Fruit fly (Drosophila melanogaster): ENCODE data around the gene RFeSP.

RFeSP gene

DNA sequence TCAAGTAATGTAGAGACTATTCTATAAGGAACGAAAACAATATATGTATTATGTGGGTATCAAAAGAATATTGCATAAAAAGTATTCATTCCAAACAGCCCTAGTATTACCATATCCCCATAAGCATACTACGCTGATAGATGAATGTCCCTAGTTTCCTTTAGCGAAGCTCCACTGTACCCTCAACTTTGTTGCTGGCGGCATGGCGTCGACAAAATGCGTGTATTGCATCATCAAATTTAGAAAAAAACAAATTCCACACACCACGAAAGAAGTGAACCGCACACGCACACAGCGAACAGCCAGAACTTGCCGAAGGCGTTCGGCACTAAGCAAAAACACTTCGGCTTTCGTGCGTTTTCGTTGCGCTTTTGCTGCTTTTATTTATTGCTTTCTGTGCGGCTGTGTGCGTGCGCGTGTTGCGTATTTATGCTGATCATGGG is 18.8 kb upstream of the RFeSP start (continued):
- TF ChIP-seq ATbp (GFP tag; optimal IDR thresholded peaks at IDR 0.05) (peak; percentile 66), CG9932 (GFP tag; IDR thresholded peaks at IDR 0.05) (peak; percentile 98), chm (GFP tag; IDR thresholded peaks at IDR 0.05) (peak; percentile 96; the same call in 1 of the 2 replicates), dmrt11E (tag; optimal IDR thresholded peaks at IDR 0.05) (no peak), CG7963 (GFP tag; IDR thresholded peaks at IDR 0.05; ENCODE audit: partially characterized antibody) (no peak), wor (GFP tag; IDR thresholded peaks at IDR 0.05) (peak; percentile 86), Camta (GFP tag; optimal IDR thresholded peaks at IDR 0.05) (peak; percentile 98), sr (GFP tag; IDR thresholded peaks at IDR 0.05) (peak; percentile 91), ro (GFP tag; IDR thresholded peaks at IDR 0.05) (peak; percentile 91), Dll (GFP tag; IDR thresholded peaks at IDR 0.05; ENCODE audit: partially characterized antibody) (no peak), Spps (tag; optimal IDR thresholded peaks at IDR 0.05) (no peak), seq (GFP tag; IDR thresholded peaks at IDR 0.05) (peak; percentile 99), CG10565 (GFP tag; optimal IDR thresholded peaks at IDR 0.05) (peak; percentile 67), YL-1 (GFP tag; optimal IDR thresholded peaks at IDR 0.05) (peak; percentile 51), CG32767 (GFP tag; IDR thresholded peaks at IDR 0.05) (peak; percentile 96), MESR4 (GFP tag; optimal IDR thresholded peaks at IDR 0.05) (peak; percentile 12), h (optimal IDR thresholded peaks at IDR 0.05) (no peak), CG14050 (GFP tag; IDR thresholded peaks at IDR 0.05) (peak; percentile 97), HLH54F (GFP tag; optimal IDR thresholded peaks at IDR 0.05) (peak; percentile 95), CG10431 (GFP tag; optimal IDR thresholded peaks at IDR 0.05) (no peak), CrebB (tag; optimal IDR thresholded peaks at IDR 0.05) (peak; percentile 88), Nf-YB (GFP tag; optimal IDR thresholded peaks at IDR 0.05) (peak; percentile 74), bigmax (GFP tag; optimal IDR thresholded peaks at IDR 0.05) (no peak), Sox102F (GFP tag; optimal IDR thresholded peaks at IDR 0.05) (peak; percentile 87), CG11456 (GFP tag; IDR thresholded peaks at IDR 0.05) (peak; percentile 99), Taf1 (GFP tag; IDR thresholded peaks at IDR 0.05) (peak; percentile 97), CG17361 (GFP tag; IDR thresholded peaks at IDR 0.05) (peak; percentile 78), CG11723 (GFP tag; optimal IDR thresholded peaks at IDR 0.05) (peak; percentile 81), CG17912 (GFP tag; optimal IDR thresholded peaks at IDR 0.05) (peak; percentile 1), Med (GFP tag) (peak; percentile 100), GATAe (GFP tag; conservative IDR thresholded peaks at IDR 0.05) (peak; percentile 87), aop (GFP tag; IDR thresholded peaks at IDR 0.05) (peak; percentile 94), HLH3B (GFP tag; IDR thresholded peaks at IDR 0.05) (peak; percentile 98), CG6813 (GFP tag; optimal IDR thresholded peaks at IDR 0.05) (peak; percentile 73), CG11560 (tag; IDR thresholded peaks at IDR 0.05) (peak; percentile 91), kah (GFP tag; optimal IDR thresholded peaks at IDR 0.05) (peak; percentile 69), CG30020 (tag; optimal IDR thresholded peaks at IDR 0.05) (peak; percentile 65), zf30C (GFP tag; optimal IDR thresholded peaks at IDR 0.05) (no peak), zen (tag; optimal IDR thresholded peaks at IDR 0.05) (peak; percentile 51), bowl (GFP tag; IDR thresholded peaks at IDR 0.05) (peak; percentile 95), CG12659 (GFP tag; optimal IDR thresholded peaks at IDR 0.05) (peak; percentile 98), lov (optimal IDR thresholded peaks at IDR 0.05) (no peak), lov (GFP tag; IDR thresholded peaks at IDR 0.05) (peak; percentile 89; the same call in 2 of the 3 replicates), exex (tag; optimal IDR thresholded peaks at IDR 0.05) (peak; percentile 67), pho (GFP tag; optimal IDR thresholded peaks at IDR 0.05) (peak; percentile 94), z (GFP tag; IDR thresholded peaks at IDR 0.05) (0 out of 3 replicates have a peak, but pooled peaks have one; percentile 56), Tbp (GFP tag; optimal IDR thresholded peaks at IDR 0.05) (no peak), bab2 (GFP tag; optimal IDR thresholded peaks at IDR 0.05) (peak; percentile 97), sob (GFP tag; IDR thresholded peaks at IDR 0.05) (peak; percentile 98), onecut (GFP tag; IDR thresholded peaks at IDR 0.05) (peak; percentile 93), tna (GFP tag; IDR thresholded peaks at IDR 0.05; ENCODE audit: partially characterized antibody) (no peak), CG10274 (GFP tag; optimal IDR thresholded peaks at IDR 0.05) (peak; percentile 84)

Measured in whole organism, embryonic.